Fruit fly (Drosophila melanogaster): ENCODE data around the gene Adhr.

dm6 chr2L:14663147-14663546, 47.8 kb downstream of the Adhr start:
- TF ChIP-seq CG7101 (tag; optimal IDR thresholded peaks at IDR 0.05) (no peak), cnc (optimal IDR thresholded peaks at IDR 0.05) (no peak), CG5204 (GFP tag; optimal IDR thresholded peaks at IDR 0.05) (no peak), CG33017 (tag; optimal IDR thresholded peaks at IDR 0.05) (no peak), Clk (GFP tag; optimal IDR thresholded peaks at IDR 0.05) (no peak), CG12768 (GFP tag; optimal IDR thresholded peaks at IDR 0.05) (no peak), CG11617 (GFP tag; optimal IDR thresholded peaks at IDR 0.05) (no peak), cic (GFP tag; optimal IDR thresholded peaks at IDR 0.05) (no peak), Hr96 (GFP tag; optimal IDR thresholded peaks at IDR 0.05) (no peak), Crg-1 (GFP tag; optimal IDR thresholded peaks at IDR 0.05) (no peak), ovo (GFP tag; optimal IDR thresholded peaks at IDR 0.05) (no peak), CG1620 (GFP tag; optimal IDR thresholded peaks at IDR 0.05) (no peak), kay (GFP tag; ENCODE audit: borderline replicate concordance) (no peak)
